Worm (Caenorhabditis elegans): ENCODE results near the gene cam-1.

cam-1 gene

ce11 chrII:9273984-9274383, 36.1 kb downstream of the cam-1 start (continued):
- no peak for TF ChIP-seq gei-17 (GFP tag; optimal IDR thresholded peaks at IDR 0.05)
- no peak for TF ChIP-seq bed-1 (GFP tag; IDR thresholded peaks at IDR 0.05)
- no peak for TF ChIP-seq repo-1 (tag; optimal IDR thresholded peaks at IDR 0.05)
- no peak for TF ChIP-seq Y67H2A.10 (GFP tag; conservative IDR thresholded peaks at IDR 0.05)
- peak; percentile 74 for TF ChIP-seq ZK185.1 (tag; optimal IDR thresholded peaks at IDR 0.05; ENCODE audit: poor library complexity, severe bottlenecking)
- TF ChIP-seq egl-44 (GFP tag; IDR thresholded peaks at IDR 0.05): no peak; the same call in 1 of the 2 replicates
- TF ChIP-seq F23B12.7 (tag; optimal IDR thresholded peaks at IDR 0.05; ENCODE audit: insufficient read depth): no peak
- no peak for TF ChIP-seq athp-1 (tag; optimal IDR thresholded peaks at IDR 0.05)
- TF ChIP-seq aptf-3 (GFP tag; IDR thresholded peaks at IDR 0.05): no peak
- TF ChIP-seq nhr-90 (tag; optimal IDR thresholded peaks at IDR 0.05): peak; percentile 1
- TF ChIP-seq lin-54 (GFP tag; optimal IDR thresholded peaks at IDR 0.05): peak; percentile 47
- TF ChIP-seq Y53F4B.3 (GFP tag; IDR thresholded peaks at IDR 0.05): no peak
- TF ChIP-seq ceh-79 (tag; optimal IDR thresholded peaks at IDR 0.05): no peak
- no peak for TF ChIP-seq ceh-91 (GFP tag; IDR thresholded peaks at IDR 0.05)
- TF ChIP-seq let-526 (GFP tag; IDR thresholded peaks at IDR 0.05): peak; percentile 62; the same call in 1 of the 2 replicates
- no peak for TF ChIP-seq zim-3 (tag; optimal IDR thresholded peaks at IDR 0.05)
- TF ChIP-seq ztf-22 (GFP tag; optimal IDR thresholded peaks at IDR 0.05): peak; percentile 20
- TF ChIP-seq F57C9.4 (tag; optimal IDR thresholded peaks at IDR 0.05): no peak
- no peak for TF ChIP-seq xnd-1 (tag; optimal IDR thresholded peaks at IDR 0.05)
- TF ChIP-seq atf-7 (tag; optimal IDR thresholded peaks at IDR 0.05): peak; percentile 34
- TF ChIP-seq Y53G8AR.9 (GFP tag; conservative IDR thresholded peaks at IDR 0.05): 0 out of 2 replicates have a peak, but pooled peaks have one; percentile 31
- no peak for TF ChIP-seq ama-1 (optimal IDR thresholded peaks at IDR 0.05)
- TF ChIP-seq ama-1 (GFP tag; optimal IDR thresholded peaks at IDR 0.05): no peak
- TF ChIP-seq lsy-27 (tag; optimal IDR thresholded peaks at IDR 0.05; ENCODE audit: borderline replicate concordance, insufficient read depth): no peak
- TF ChIP-seq D2030.7 (GFP tag; IDR thresholded peaks at IDR 0.05): no peak
- no peak for TF ChIP-seq hmg-20 (GFP tag; IDR thresholded peaks at IDR 0.05)
- TF ChIP-seq F52B5.7 (tag; optimal IDR thresholded peaks at IDR 0.05): no peak
- no peak for TF ChIP-seq hrde-1 (tag; optimal IDR thresholded peaks at IDR 0.05; ENCODE audit: borderline replicate concordance)
- TF ChIP-seq dpff-1 (tag; optimal IDR thresholded peaks at IDR 0.05): no peak
- no peak for TF ChIP-seq fkh-3 (tag; optimal IDR thresholded peaks at IDR 0.05)
- TF ChIP-seq ztf-25 (GFP tag; IDR thresholded peaks at IDR 0.05): no peak
- TF ChIP-seq attf-5 (GFP tag; optimal IDR thresholded peaks at IDR 0.05): peak; percentile 83
- no peak for TF ChIP-seq Y79H2A.3 (GFP tag; conservative IDR thresholded peaks at IDR 0.05)
- TF ChIP-seq mxl-1 (tag; optimal IDR thresholded peaks at IDR 0.05): no peak
- peak; percentile 4; the same call in 1 of the 2 replicates for TF ChIP-seq egl-18 (GFP tag; IDR thresholded peaks at IDR 0.05)
- TF ChIP-seq zfh-2 (GFP tag; conservative IDR thresholded peaks at IDR 0.05): peak; percentile 32; the same call in 1 of the 2 replicates
- no peak for TF ChIP-seq dpl-1 (GFP tag; optimal IDR thresholded peaks at IDR 0.05)
- TF ChIP-seq sea-2 (GFP tag; IDR thresholded peaks at IDR 0.05): no peak
- TF ChIP-seq snpc-1.1 (tag; optimal IDR thresholded peaks at IDR 0.05; ENCODE audit: insufficient read depth): no peak
- no peak for TF ChIP-seq hlh-26 (GFP tag; conservative IDR thresholded peaks at IDR 0.05)
- TF ChIP-seq ekl-4 (GFP tag; IDR thresholded peaks at IDR 0.05): peak; percentile 72
- TF ChIP-seq ztf-18 (tag; optimal IDR thresholded peaks at IDR 0.05): peak; percentile 16
- no peak for TF ChIP-seq tbx-9 (tag; optimal IDR thresholded peaks at IDR 0.05; ENCODE audit: borderline replicate concordance)
- TF ChIP-seq hlh-12 (tag; optimal IDR thresholded peaks at IDR 0.05): no peak
- TF ChIP-seq F57A8.1 (GFP tag; optimal IDR thresholded peaks at IDR 0.05): no peak
- TF ChIP-seq nhr-120 (GFP tag; IDR thresholded peaks at IDR 0.05): no peak
- TF ChIP-seq lir-1 (GFP tag; conservative IDR thresholded peaks at IDR 0.05): peak; percentile 51; the same call in 1 of the 2 replicates
- TF ChIP-seq chd-7 (tag; optimal IDR thresholded peaks at IDR 0.05): peak; percentile 82
- TF ChIP-seq hmg-1.2 (GFP tag; IDR thresholded peaks at IDR 0.05): peak; percentile 98

Data from whole organism, young adult.